Fruit fly (Drosophila melanogaster): ENCODE results near the gene CG32086.
A peak's percentile ranks its signal among the peaks of the same experiment; 100 is the strongest.

CG32086 gene

DNA sequence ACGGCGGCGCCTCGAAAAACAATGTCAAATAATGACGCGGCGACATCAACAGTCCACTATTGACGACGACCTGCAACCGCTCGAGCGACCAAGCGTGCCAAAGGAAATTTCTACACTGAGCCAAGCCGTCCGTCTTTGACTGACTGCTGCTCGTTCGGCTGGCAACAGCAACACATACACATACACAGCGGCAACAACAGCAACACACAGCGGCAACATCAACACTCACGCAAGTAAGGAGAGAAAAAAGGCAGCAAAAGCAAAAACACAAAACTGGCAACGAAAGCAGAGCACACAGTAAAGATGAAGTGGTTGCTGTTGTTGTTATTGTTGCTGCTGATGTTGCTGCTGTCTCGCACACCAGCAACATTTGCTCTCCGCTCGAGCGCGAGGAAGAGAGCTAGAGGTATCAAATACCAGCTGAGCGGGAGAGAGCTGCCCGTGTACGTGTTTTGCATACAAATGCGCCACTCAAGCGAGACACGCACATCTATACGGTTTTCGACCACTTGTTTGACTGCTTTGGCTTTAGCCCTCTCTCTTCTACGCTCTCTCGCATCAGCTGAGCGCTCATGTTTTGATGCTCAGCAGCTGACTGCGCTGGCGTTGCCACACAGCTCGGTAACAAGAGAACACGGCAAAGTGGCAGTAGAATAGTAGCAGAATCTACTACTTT, 30.7 kb downstream of the CG32086 start (continued):
- no peak for TF ChIP-seq C15 (GFP tag; IDR thresholded peaks at IDR 0.05)
- 0 out of 2 replicates have a peak, but pooled peaks have one; percentile 31 for TF ChIP-seq CG32532 (GFP tag; IDR thresholded peaks at IDR 0.05)
- no peak for TF ChIP-seq CG10321 (GFP tag; IDR thresholded peaks at IDR 0.05)
- no peak for TF ChIP-seq lola (GFP tag; optimal IDR thresholded peaks at IDR 0.05)
- no peak for TF ChIP-seq nerfin-2 (GFP tag; IDR thresholded peaks at IDR 0.05; ENCODE audit: partially characterized antibody)
- TF ChIP-seq CG3163 (GFP tag; optimal IDR thresholded peaks at IDR 0.05) = peak; percentile 59
- TF ChIP-seq CG17328 (GFP tag; IDR thresholded peaks at IDR 0.05) = 0 out of 2 replicates have a peak, but pooled peaks have one; percentile 11
- TF ChIP-seq sna (GFP tag; IDR thresholded peaks at IDR 0.05; ENCODE audit: partially characterized antibody) = peak; percentile 82
- TF ChIP-seq CG16863 (GFP tag; optimal IDR thresholded peaks at IDR 0.05) = no peak
- TF ChIP-seq H15 (GFP tag; IDR thresholded peaks at IDR 0.05) = no peak
- TF ChIP-seq CG8478 (optimal IDR thresholded peaks at IDR 0.05) = peak; percentile 93
- no peak for TF ChIP-seq CG17802 (tag; optimal IDR thresholded peaks at IDR 0.05)
- TF ChIP-seq CG3847 (GFP tag; IDR thresholded peaks at IDR 0.05) = no peak
- no peak for TF ChIP-seq HLH54F (GFP tag; optimal IDR thresholded peaks at IDR 0.05)
- TF ChIP-seq cwo (GFP tag; optimal IDR thresholded peaks at IDR 0.05) = peak; percentile 43
- peak; percentile 32 for TF ChIP-seq CG31365 (tag; optimal IDR thresholded peaks at IDR 0.05)
- TF ChIP-seq CG7928 (GFP tag; optimal IDR thresholded peaks at IDR 0.05) = no peak
- TF ChIP-seq sens (GFP tag) = peak; percentile 76
- peak; percentile 5 for TF ChIP-seq pfk (GFP tag; optimal IDR thresholded peaks at IDR 0.05)
- TF ChIP-seq CG14710 (tag; optimal IDR thresholded peaks at IDR 0.05) = peak; percentile 3
- TF ChIP-seq Dek (tag; optimal IDR thresholded peaks at IDR 0.05) = peak; percentile 21
- TF ChIP-seq CG10565 (GFP tag; optimal IDR thresholded peaks at IDR 0.05) = no peak
- 0 out of 2 replicates have a peak, but pooled peaks have one; percentile 15 for TF ChIP-seq wdn (GFP tag; IDR thresholded peaks at IDR 0.05)
- no peak for TF ChIP-seq usp (GFP tag; optimal IDR thresholded peaks at IDR 0.05)
- TF ChIP-seq ems (GFP tag; optimal IDR thresholded peaks at IDR 0.05) = no peak
- TF ChIP-seq run (tag; optimal IDR thresholded peaks at IDR 0.05) = peak; percentile 5
- no peak for TF ChIP-seq CG2889 (GFP tag; IDR thresholded peaks at IDR 0.05)
- peak; percentile 39; the same call in 1 of the 2 replicates for TF ChIP-seq Rfx (GFP tag; IDR thresholded peaks at IDR 0.05)
- TF ChIP-seq ase (GFP tag; IDR thresholded peaks at IDR 0.05) = no peak
- peak; percentile 82 for TF ChIP-seq rib (GFP tag; IDR thresholded peaks at IDR 0.05)
- TF ChIP-seq sob (GFP tag; IDR thresholded peaks at IDR 0.05) = peak; percentile 40; the same call in 1 of the 2 replicates
- TF ChIP-seq CG1832 (GFP tag; optimal IDR thresholded peaks at IDR 0.05) = no peak
- TF ChIP-seq CG30431 (GFP tag; optimal IDR thresholded peaks at IDR 0.05) = no peak
- TF ChIP-seq CG2202 (tag; optimal IDR thresholded peaks at IDR 0.05) = peak; percentile 19
- TF ChIP-seq dysf (GFP tag; IDR thresholded peaks at IDR 0.05) = no peak
- peak; percentile 38 for TF ChIP-seq CG10147 (GFP tag; optimal IDR thresholded peaks at IDR 0.05)
- no peak for TF ChIP-seq CG4820 (GFP tag; optimal IDR thresholded peaks at IDR 0.05)
- no peak for TF ChIP-seq CG1792 (GFP tag; optimal IDR thresholded peaks at IDR 0.05)
- TF ChIP-seq Pdp1 (GFP tag; optimal IDR thresholded peaks at IDR 0.05) = no peak
- TF ChIP-seq gcm2 (GFP tag; optimal IDR thresholded peaks at IDR 0.05) = peak; percentile 26
- peak; percentile 8 for TF ChIP-seq CHES-1-like (GFP tag; optimal IDR thresholded peaks at IDR 0.05)
- peak; percentile 69 for TF ChIP-seq nerfin-1 (tag; optimal IDR thresholded peaks at IDR 0.05)
- no peak; the same call in 1 of the 2 replicates for TF ChIP-seq E2f1 (GFP tag; IDR thresholded peaks at IDR 0.05)
- TF ChIP-seq CG4404 (GFP tag; IDR thresholded peaks at IDR 0.05) = no peak
- TF ChIP-seq CG17361 (GFP tag; IDR thresholded peaks at IDR 0.05) = peak; percentile 29; the same call in 1 of the 3 replicates
- TF ChIP-seq ab (GFP tag; optimal IDR thresholded peaks at IDR 0.05) = no peak
- no peak for TF ChIP-seq CG31388 (GFP tag; optimal IDR thresholded peaks at IDR 0.05)
- TF ChIP-seq Hr51 (GFP tag; optimal IDR thresholded peaks at IDR 0.05) = peak in 1 of 2 experiments; percentile 53
- no peak for TF ChIP-seq CG15073 (GFP tag; optimal IDR thresholded peaks at IDR 0.05)
- TF ChIP-seq odd (GFP tag; optimal IDR thresholded peaks at IDR 0.05) = peak; percentile 42
